Worm (Caenorhabditis elegans) whole organism, mixed stage, embryonic: ENCODE results near the gene madf-1.
A peak's percentile ranks its signal among the peaks of the same experiment; 100 is the strongest.

Experiments
- M03D4.4 ChIP-seq: sonication (generic microtip); optimal IDR thresholded peaks from 2 replicates; lab custom pipeline; 2017; ENCODE audit warnings: mild to moderate bottlenecking, missing genetic modification characterization, missing compliant biosample characterization
- bed-3 ChIP-seq: fragments of 200-800 bp; sonication (Bioruptor generic); optimal IDR thresholded peaks from 3 replicates; lab custom pipeline; 2018; ENCODE audit warnings: mild to moderate bottlenecking, missing genetic modification characterization, moderate library complexity, missing compliant biosample characterization
- blmp-1 ChIP-seq: fragments of 150-350 bp; optimal IDR thresholded peaks from 2 replicates; lab custom pipeline; 2014; ENCODE audit warnings: missing biosample characterization, missing genetic modification characterization
- ceh-39 ChIP-seq: fragments of 150-350 bp; optimal IDR thresholded peaks from 2 replicates; lab custom pipeline; 2014; ENCODE audit warnings: missing biosample characterization, missing genetic modification characterization
- ceh-43 ChIP-seq: fragments of 200-800 bp; sonication (Bioruptor generic); optimal IDR thresholded peaks from 2 replicates; lab custom pipeline; 2018; ENCODE audit warnings: mild to moderate bottlenecking, missing genetic modification characterization, moderate library complexity, missing compliant biosample characterization
- ceh-83 ChIP-seq: fragments of 200-800 bp; sonication (Bioruptor generic); optimal IDR thresholded peaks from 2 replicates; lab custom pipeline; 2018; ENCODE audit warnings: mild to moderate bottlenecking, missing genetic modification characterization, missing compliant biosample characterization
- ces-1 ChIP-seq: fragments of 150-350 bp; optimal IDR thresholded peaks from 2 replicates; lab custom pipeline; 2014; ENCODE audit warnings: missing biosample characterization, missing genetic modification reagents, missing genetic modification characterization
- cnd-1 ChIP-seq: fragments of 200-800 bp; sonication (Bioruptor generic); optimal IDR thresholded peaks from 2 replicates; lab custom pipeline; 2018; ENCODE audit warnings: mild to moderate bottlenecking, missing genetic modification characterization, missing compliant biosample characterization
- drap-1 ChIP-seq: fragments of 200-800 bp; sonication (Bioruptor generic); optimal IDR thresholded peaks from 3 replicates; lab custom pipeline; 2018; ENCODE audit warnings: mild to moderate bottlenecking, missing genetic modification characterization, missing compliant biosample characterization
- elt-1 ChIP-seq: sonication (generic microtip); optimal IDR thresholded peaks from 2 replicates; lab custom pipeline; 2017; ENCODE audit warnings: missing genetic modification characterization, mild to moderate bottlenecking, missing compliant biosample characterization, antibody characterized with exemption, moderate library complexity, borderline replicate concordance; ENCODE audit not compliant: insufficient read depth
- elt-3 ChIP-seq: fragments of 150-350 bp; optimal IDR thresholded peaks from 2 replicates; lab custom pipeline; 2014; ENCODE audit warnings: missing biosample characterization, missing genetic modification characterization
- flh-1 ChIP-seq: fragments of 200-800 bp; sonication (Bioruptor generic); optimal IDR thresholded peaks from 2 replicates; lab custom pipeline; 2018; ENCODE audit warnings: mild to moderate bottlenecking, missing genetic modification characterization, moderate library complexity, missing compliant biosample characterization
- ham-2 ChIP-seq: fragments of 200-800 bp; sonication (Bioruptor generic); optimal IDR thresholded peaks from 2 replicates; lab custom pipeline; 2018; ENCODE audit warnings: mild to moderate bottlenecking, missing genetic modification characterization, missing compliant biosample characterization
- hlh-1 ChIP-seq: fragments of 150-350 bp; optimal IDR thresholded peaks from 2 replicates; lab custom pipeline; 2014; ENCODE audit warnings: missing biosample characterization, missing genetic modification reagents, missing genetic modification characterization
- lin-13 ChIP-seq: fragments of 150-350 bp; optimal IDR thresholded peaks from 2 replicates; lab custom pipeline; 2014; ENCODE audit warnings: missing biosample characterization, missing genetic modification characterization
- lin-32 ChIP-seq: fragments of 200-800 bp; sonication (Bioruptor generic); optimal IDR thresholded peaks from 2 replicates; lab custom pipeline; 2018; ENCODE audit warnings: mild to moderate bottlenecking, missing genetic modification characterization, missing compliant biosample characterization
- lsy-2 ChIP-seq: fragments of 150-350 bp; optimal IDR thresholded peaks from 2 replicates; lab custom pipeline; 2014; ENCODE audit warnings: missing biosample characterization, missing genetic modification characterization
- mab-5 ChIP-seq: fragments of 150-350 bp; optimal IDR thresholded peaks from 2 replicates; lab custom pipeline; 2014; ENCODE audit warnings: missing biosample characterization, missing genetic modification characterization
- mep-1 ChIP-seq: fragments of 150-350 bp; optimal IDR thresholded peaks from 2 replicates; lab custom pipeline; 2017; ENCODE audit warnings: missing biosample characterization, missing genetic modification reagents, missing genetic modification characterization, inconsistent platforms
- mls-2 ChIP-seq: sonication (generic microtip); optimal IDR thresholded peaks from 2 replicates; lab custom pipeline; 2016; ENCODE audit warnings: mild to moderate bottlenecking, missing genetic modification characterization, moderate library complexity, missing compliant biosample characterization
- nhr-12 ChIP-seq: fragments of 150-350 bp; optimal IDR thresholded peaks from 2 replicates; lab custom pipeline; 2014; ENCODE audit warnings: missing biosample characterization, missing genetic modification characterization
- nhr-2 ChIP-seq: fragments of 150-350 bp; optimal IDR thresholded peaks from 2 replicates; lab custom pipeline; 2014; ENCODE audit warnings: missing biosample characterization, missing genetic modification characterization
- nhr-237 ChIP-seq: fragments of 150-350 bp; optimal IDR thresholded peaks from 2 replicates; lab custom pipeline; 2014; ENCODE audit warnings: missing biosample characterization, missing genetic modification characterization
- nhr-28 ChIP-seq: fragments of 150-350 bp; optimal IDR thresholded peaks from 2 replicates; lab custom pipeline; 2014; ENCODE audit warnings: missing biosample characterization, missing genetic modification characterization
- nhr-76 ChIP-seq: sonication (generic microtip); optimal IDR thresholded peaks from 2 replicates; lab custom pipeline; 2017; ENCODE audit warnings: missing biosample characterization, missing genetic modification characterization
- pha-4 ChIP-seq: fragments of 150-350 bp; optimal IDR thresholded peaks from 2 replicates; lab custom pipeline; 2018; ENCODE audit warnings: missing biosample characterization, missing genetic modification reagents, missing genetic modification characterization
- sem-2 ChIP-seq: fragments of 200-800 bp; sonication (Bioruptor generic); optimal IDR thresholded peaks from 2 replicates; lab custom pipeline; 2018; ENCODE audit warnings: mild to moderate bottlenecking, missing genetic modification characterization, missing compliant biosample characterization
- snpc-4 ChIP-seq: fragments of 150-350 bp; optimal IDR thresholded peaks from 2 replicates; lab custom pipeline; 2014; ENCODE audit warnings: missing biosample characterization, missing genetic modification characterization
- sptf-1 ChIP-seq: sonication (generic microtip); optimal IDR thresholded peaks from 2 replicates; lab custom pipeline; 2017; ENCODE audit warnings: mild to moderate bottlenecking, missing genetic modification characterization, moderate library complexity, missing compliant biosample characterization
- tbx-8 ChIP-seq: fragments of 200-800 bp; sonication (Bioruptor generic); optimal IDR thresholded peaks from 2 replicates; lab custom pipeline; 2018; ENCODE audit warnings: mild to moderate bottlenecking, missing genetic modification characterization, moderate library complexity, missing compliant biosample characterization
- unc-120 ChIP-seq: sonication (generic microtip); optimal IDR thresholded peaks from 2 replicates; lab custom pipeline; 2017; ENCODE audit warnings: missing genetic modification characterization, missing compliant biosample characterization; ENCODE audit not compliant: poor library complexity, severe bottlenecking
- unc-39 ChIP-seq: fragments of 150-350 bp; optimal IDR thresholded peaks from 2 replicates; lab custom pipeline; 2014; ENCODE audit warnings: missing biosample characterization, missing genetic modification characterization
- unc-62 ChIP-seq: fragments of 150-350 bp; optimal IDR thresholded peaks from 2 replicates; lab custom pipeline; 2014; ENCODE audit warnings: missing biosample characterization, missing genetic modification reagents, missing genetic modification characterization
- zip-8 ChIP-seq: fragments of 150-350 bp; optimal IDR thresholded peaks from 2 replicates; lab custom pipeline; 2014; ENCODE audit warnings: missing biosample characterization, missing genetic modification characterization
- ztf-11 ChIP-seq: fragments of 150-350 bp; optimal IDR thresholded peaks from 2 replicates; lab custom pipeline; 2014; ENCODE audit warnings: missing biosample characterization, missing genetic modification characterization

Gene madf-1

DNA sequence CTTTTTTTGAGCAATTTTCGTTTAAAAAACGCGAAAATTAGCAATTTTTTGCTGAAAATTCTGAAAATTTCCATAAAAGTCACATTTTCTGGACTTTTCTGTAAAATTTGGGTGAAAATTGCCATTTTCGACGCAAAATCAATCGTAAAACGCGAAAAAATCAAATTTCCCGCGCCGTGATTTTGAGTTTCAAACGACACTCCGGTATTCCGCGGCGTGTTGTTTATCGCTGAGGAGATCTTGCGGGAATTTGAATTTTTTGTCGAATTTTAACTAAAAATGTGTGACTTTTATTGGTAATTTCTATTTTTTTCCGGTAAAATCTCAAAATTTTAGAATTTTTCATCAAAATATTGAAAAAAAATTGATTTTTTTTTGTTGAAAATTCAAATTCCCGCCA, 30.5 kb downstream of the madf-1 start:
- TF ChIP-seq nhr-237 (tag; lab: Kevin White, UChicago): no peak
- no peak for TF ChIP-seq lin-32 (GFP tag; lab: Kevin White, UChicago)
- TF ChIP-seq mep-1 (tag; lab: Kevin White, UChicago): no peak
- no peak for TF ChIP-seq snpc-4 (tag; lab: Kevin White, UChicago)
- no peak for TF ChIP-seq tbx-8 (GFP tag; lab: Kevin White, UChicago)
- TF ChIP-seq ztf-11 (tag; lab: Kevin White, UChicago): no peak
- no peak for TF ChIP-seq nhr-28
- no peak for TF ChIP-seq zip-8 (tag; lab: Kevin White, UChicago)

DNA sequence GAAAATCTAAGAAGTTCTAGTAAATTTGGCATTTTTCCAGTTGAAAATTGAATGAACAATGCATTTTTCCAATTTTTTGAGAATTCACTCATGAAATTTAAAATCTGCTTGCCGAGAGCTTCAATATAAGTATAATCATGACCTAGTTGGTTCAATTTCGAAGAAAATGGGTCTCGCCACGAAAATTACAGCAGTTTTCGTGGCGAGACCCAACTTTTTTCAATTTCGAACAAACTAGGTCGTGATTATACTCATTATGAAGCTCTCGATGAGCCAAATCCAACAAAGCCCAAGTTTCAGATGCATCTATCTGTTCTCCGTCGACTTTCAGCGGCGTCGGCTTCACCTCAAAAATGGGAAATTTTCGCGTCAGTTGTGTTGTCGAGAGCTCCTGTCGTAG, 31.2 kb downstream of the madf-1 start, which contains the start of gene mrpl-46:
Gene mrpl-46 (plus strand): TSS at position 301 of the 400 bp plus-strand sequence.
- no peak for TF ChIP-seq sem-2 (GFP tag; lab: Kevin White, UChicago)
- no peak for TF ChIP-seq nhr-2 (tag; lab: Kevin White, UChicago)
- TF ChIP-seq sptf-1: no peak
- no peak for TF ChIP-seq ces-1
- no peak for TF ChIP-seq tbx-8 (GFP tag; lab: Kevin White, UChicago)
- no peak for TF ChIP-seq mep-1 (tag; lab: Kevin White, UChicago)
- no peak for TF ChIP-seq ceh-43
- no peak for TF ChIP-seq zip-8 (tag; lab: Kevin White, UChicago)
- TF ChIP-seq unc-62 (GFP tag; lab: Kevin White, UChicago): no peak
- TF ChIP-seq mab-5 (tag; lab: Kevin White, UChicago): no peak
- TF ChIP-seq ham-2 (GFP tag; lab: Kevin White, UChicago): no peak
- TF ChIP-seq cnd-1 (tag; lab: Kevin White, UChicago): no peak
- no peak for TF ChIP-seq bed-3
- TF ChIP-seq ceh-39 (tag; lab: Kevin White, UChicago): no peak
- no peak for TF ChIP-seq pha-4
- no peak for TF ChIP-seq lin-32 (GFP tag; lab: Kevin White, UChicago)
- no peak for TF ChIP-seq unc-120
- TF ChIP-seq snpc-4 (tag; lab: Kevin White, UChicago): no peak
- TF ChIP-seq elt-1 (tag; lab: Kevin White, UChicago): no peak

ce11 chrIV:796521-797073, 35.1 kb downstream of the madf-1 start, which contains the start of the genes F56B3.11 and ech-5:
F56B3.11 (minus strand) TSS chrIV:796571.
ech-5 (plus strand) TSS chrIV:797023.
- TF ChIP-seq ceh-39 (tag; lab: Kevin White, UChicago): no peak
- no peak for TF ChIP-seq pha-4
- peak; percentile 20 for TF ChIP-seq mep-1 (tag; lab: Kevin White, UChicago)
- TF ChIP-seq snpc-4 (tag; lab: Kevin White, UChicago): no peak
- TF ChIP-seq nhr-12 (tag; lab: Kevin White, UChicago): no peak
- TF ChIP-seq tbx-8 (GFP tag; lab: Kevin White, UChicago): no peak
- no peak for TF ChIP-seq unc-39
- no peak for TF ChIP-seq unc-120
- no peak for TF ChIP-seq hlh-1 (tag; lab: Kevin White, UChicago)
- TF ChIP-seq blmp-1: no peak
- TF ChIP-seq sem-2 (GFP tag; lab: Kevin White, UChicago): no peak
- TF ChIP-seq mab-5 (tag; lab: Kevin White, UChicago): peak; percentile 36
- peak; percentile 55 for TF ChIP-seq bed-3
- no peak for TF ChIP-seq elt-3 (tag; lab: Kevin White, UChicago)
- TF ChIP-seq zip-8 (tag; lab: Kevin White, UChicago): no peak
- no peak for TF ChIP-seq nhr-76 (tag; lab: Kevin White, UChicago)
- no peak for TF ChIP-seq nhr-2 (tag; lab: Kevin White, UChicago)
- TF ChIP-seq ces-1: peak; percentile 80
- TF ChIP-seq elt-1 (tag; lab: Kevin White, UChicago): no peak
- TF ChIP-seq ham-2 (GFP tag; lab: Kevin White, UChicago): no peak
- TF ChIP-seq lin-13: no peak
- no peak for TF ChIP-seq flh-1 (GFP tag; lab: Kevin White, UChicago)
- TF ChIP-seq nhr-28: no peak
- TF ChIP-seq lsy-2: peak; percentile 69
- TF ChIP-seq ceh-43: peak; percentile 26
- TF ChIP-seq ceh-83 (GFP tag; lab: Kevin White, UChicago): peak; percentile 49
- no peak for TF ChIP-seq ztf-11 (tag; lab: Kevin White, UChicago)
- TF ChIP-seq unc-62 (GFP tag; lab: Kevin White, UChicago): no peak
- peak; percentile 82 for TF ChIP-seq nhr-237 (tag; lab: Kevin White, UChicago)
- TF ChIP-seq sptf-1: peak; percentile 81
- no peak for TF ChIP-seq cnd-1 (tag; lab: Kevin White, UChicago)
- no peak for TF ChIP-seq lin-32 (GFP tag; lab: Kevin White, UChicago)
- peak; percentile 34 for TF ChIP-seq drap-1 (GFP tag; lab: Kevin White, UChicago)
- no peak for TF ChIP-seq mls-2 (tag; lab: Kevin White, UChicago)
- TF ChIP-seq M03D4.4 (tag; lab: Kevin White, UChicago): peak; percentile 37
